Fruit fly (Drosophila melanogaster) whole organism, embryonic: ENCODE data around the gene CG5850.
A peak's percentile ranks its signal among the peaks of the same experiment; 100 is the strongest.

Experiments used
- Abd-B ChIP-seq: fragments of 200-800 bp; sonication (Bioruptor generic); optimal IDR thresholded peaks from 2 replicates; lab custom pipeline; 2018; ENCODE audit warnings: missing biosample characterization, mild to moderate bottlenecking, missing genetic modification characterization, moderate library complexity
- Ada2b ChIP-seq: fragments of 200-800 bp; sonication (Bioruptor generic); IDR thresholded peaks from 2 replicates; pipeline ENCODE4 v1.3.6; 2022; ENCODE audit warnings: missing biosample characterization, missing genetic modification characterization
- Atf6 ChIP-seq: fragments of 200-800 bp; sonication (Bioruptor generic); IDR thresholded peaks from 2 replicates; pipeline ENCODE4 v1.3.6; 2022; ENCODE audit warnings: missing biosample characterization, missing genetic modification characterization
- Bteb2 ChIP-seq: fragments of 200-800 bp; sonication (Bioruptor generic); optimal IDR thresholded peaks from 2 replicates; lab custom pipeline; 2016; ENCODE audit warnings: missing biosample characterization, missing genetic modification characterization
- CG12071 ChIP-seq: fragments of 200-800 bp; sonication (Bioruptor generic); optimal IDR thresholded peaks from 3 replicates; lab custom pipeline; 2018; ENCODE audit warnings: missing biosample characterization, mild to moderate bottlenecking, missing genetic modification characterization
- CG12299 ChIP-seq: fragments of 200-800 bp; sonication (Bioruptor generic); optimal IDR thresholded peaks from 2 replicates; lab custom pipeline; 2018; ENCODE audit warnings: missing biosample characterization, mild to moderate bottlenecking, missing genetic modification characterization
- CG13287 ChIP-seq: fragments of 200-800 bp; sonication (Bioruptor generic); IDR thresholded peaks from 2 replicates; pipeline ENCODE4 v1.3.6; 2022; ENCODE audit warnings: missing biosample characterization, missing genetic modification characterization; ENCODE audit not compliant: partially characterized antibody
- CG15011 ChIP-seq: fragments of 200-800 bp; sonication (Bioruptor generic); optimal IDR thresholded peaks from 3 replicates; lab custom pipeline; 2018; ENCODE audit warnings: missing biosample characterization, mild to moderate bottlenecking, missing genetic modification characterization
- CG1603 ChIP-seq: fragments of 200-800 bp; sonication (Bioruptor generic); optimal IDR thresholded peaks from 2 replicates; lab custom pipeline; 2019; ENCODE audit warnings: missing biosample characterization, mild to moderate bottlenecking, missing genetic modification characterization, moderate library complexity
- CG2202 ChIP-seq: fragments of 200-800 bp; sonication (Bioruptor generic); optimal IDR thresholded peaks from 2 replicates; lab custom pipeline; 2018; ENCODE audit warnings: missing biosample characterization, mild to moderate bottlenecking, missing genetic modification characterization
- CG32767 ChIP-seq: fragments of 200-800 bp; sonication (Bioruptor generic); IDR thresholded peaks from 2 replicates; pipeline ENCODE4 v1.3.6; 2022; ENCODE audit warnings: missing biosample characterization, missing genetic modification characterization
- CG3995 ChIP-seq: fragments of 200-800 bp; sonication (Bioruptor generic); optimal IDR thresholded peaks from 3 replicates; lab custom pipeline; 2016; ENCODE audit warnings: missing biosample characterization, missing genetic modification characterization
- CG5245 ChIP-seq: fragments of 200-800 bp; sonication (Bioruptor generic); optimal IDR thresholded peaks from 3 replicates; lab custom pipeline; 2016; ENCODE audit warnings: missing biosample characterization, missing genetic modification characterization
- CG6654 ChIP-seq: fragments of 200-800 bp; sonication (Bioruptor generic); optimal IDR thresholded peaks from 2 replicates; lab custom pipeline; 2017; ENCODE audit warnings: missing biosample characterization, mild to moderate bottlenecking, missing genetic modification characterization
- Dll ChIP-seq: fragments of 200-800 bp; sonication (Bioruptor generic); IDR thresholded peaks from 4 replicates; pipeline ENCODE4 v1.3.6; 2022; ENCODE audit warnings: missing biosample characterization, missing genetic modification characterization; ENCODE audit not compliant: partially characterized antibody
- Doc3 ChIP-seq: fragments of 200-800 bp; sonication (Bioruptor generic); IDR thresholded peaks from 3 replicates; pipeline ENCODE4 v1.3.6; 2022; ENCODE audit warnings: missing biosample characterization, missing genetic modification characterization; ENCODE audit not compliant: partially characterized antibody
- E2f2 ChIP-seq: fragments of 200-800 bp; sonication (Bioruptor generic); IDR thresholded peaks from 2 replicates; pipeline ENCODE4 v1.3.6; 2022; ENCODE audit warnings: missing biosample characterization, missing genetic modification characterization
- Fer2 ChIP-seq: fragments of 200-800 bp; sonication (Bioruptor generic); optimal IDR thresholded peaks from 2 replicates; lab custom pipeline; 2018; ENCODE audit warnings: missing biosample characterization, mild to moderate bottlenecking, missing genetic modification characterization, moderate library complexity
- Hand ChIP-seq: fragments of 200-800 bp; sonication (Bioruptor generic); optimal IDR thresholded peaks from 2 replicates; lab custom pipeline; 2017; ENCODE audit warnings: mild to moderate bottlenecking, missing biosample characterization, missing genetic modification reagents, missing genetic modification characterization
- HmgD ChIP-seq: fragments of 200-800 bp; sonication (Bioruptor generic); optimal IDR thresholded peaks from 3 replicates; lab custom pipeline; 2016; ENCODE audit warnings: missing biosample characterization, missing genetic modification characterization
- Hr51 ChIP-seq, 2 experiments: fragments of 200-800 bp; sonication (Bioruptor generic); optimal IDR thresholded peaks; 2 replicates in 1 of 2; 3 replicates in 1 of 2; lab custom pipeline; 2016 to 2018; ENCODE audit warnings: missing biosample characterization in 2 of 2, missing genetic modification characterization in 2 of 2, mild to moderate bottlenecking in 1 of 2, moderate library complexity in 1 of 2
- MBD-R2 ChIP-seq: fragments of 200-800 bp; sonication (Bioruptor generic); IDR thresholded peaks from 2 replicates; pipeline ENCODE4 v1.3.6; 2022; ENCODE audit warnings: missing biosample characterization, missing genetic modification characterization
- NK7.1 ChIP-seq: fragments of 200-800 bp; sonication (Bioruptor generic); optimal IDR thresholded peaks from 3 replicates; lab custom pipeline; 2016; ENCODE audit warnings: missing biosample characterization, missing genetic modification characterization
- Pdp1 ChIP-seq, 2 experiments: fragments of 200-800 bp; sonication (Bioruptor generic); optimal IDR thresholded peaks; 3 replicates each; lab custom pipeline; 2016; ENCODE audit warnings: missing biosample characterization in 2 of 2, missing genetic modification characterization in 2 of 2, mild to moderate bottlenecking in 1 of 2, moderate library complexity in 1 of 2
- Ravus ChIP-seq: fragments of 200-800 bp; sonication (Bioruptor generic); IDR thresholded peaks from 2 replicates; pipeline ENCODE4 v1.3.6; 2022; ENCODE audit warnings: missing biosample characterization, missing genetic modification characterization
- Scr ChIP-seq: fragments of 200-800 bp; sonication (Bioruptor generic); IDR thresholded peaks from 2 replicates; pipeline ENCODE4 v1.3.6; 2022; ENCODE audit warnings: missing biosample characterization, missing genetic modification characterization; ENCODE audit not compliant: partially characterized antibody
- Sry-β ChIP-seq: fragments of 200-800 bp; sonication (Bioruptor generic); optimal IDR thresholded peaks from 2 replicates; lab custom pipeline; 2018; ENCODE audit warnings: missing biosample characterization, mild to moderate bottlenecking, missing genetic modification characterization, moderate library complexity
- Stat92E ChIP-seq, 3 experiments: fragments of >200 bp in 2 of 3; fragments of 200-800 bp in 1 of 3; sonication (Bioruptor generic) in 1 of 3; optimal IDR thresholded peaks; 2 replicates each; lab custom pipeline; 2017 to 2019; ENCODE audit warnings: missing biosample characterization in 3 of 3, missing genetic modification characterization in 3 of 3, mild to moderate bottlenecking in 1 of 3, moderate library complexity in 1 of 3
- chm ChIP-seq: fragments of 200-800 bp; sonication (Bioruptor generic); IDR thresholded peaks from 2 replicates; pipeline ENCODE4 v1.3.6; 2022; ENCODE audit warnings: missing biosample characterization, missing genetic modification characterization
- crc ChIP-seq: fragments of 200-800 bp; sonication (Bioruptor generic); optimal IDR thresholded peaks from 2 replicates; lab custom pipeline; 2016; ENCODE audit warnings: missing biosample characterization, missing genetic modification characterization
- da ChIP-seq: fragments of 200-800 bp; sonication (Bioruptor generic); optimal IDR thresholded peaks from 2 replicates; lab custom pipeline; 2016; ENCODE audit warnings: missing biosample characterization, missing genetic modification characterization
- disco-r ChIP-seq: fragments of 200-800 bp; sonication (Bioruptor generic); optimal IDR thresholded peaks from 2 replicates; lab custom pipeline; 2016; ENCODE audit warnings: missing biosample characterization, missing genetic modification characterization
- eve ChIP-seq, 2 experiments: fragments of >200 bp; optimal IDR thresholded peaks; 2 replicates each; lab custom pipeline; 2017; ENCODE audit warnings: missing biosample characterization in 2 of 2, missing genetic modification characterization in 2 of 2
- ftz-f1 ChIP-seq: fragments of 200-800 bp; sonication (Bioruptor generic); optimal IDR thresholded peaks from 2 replicates; lab custom pipeline; 2016; ENCODE audit warnings: missing biosample characterization, missing genetic modification characterization
- jumu ChIP-seq: fragments of 200-800 bp; sonication (Bioruptor generic); optimal IDR thresholded peaks from 3 replicates; lab custom pipeline; 2016; ENCODE audit warnings: missing biosample characterization, missing genetic modification characterization
- ken ChIP-seq: fragments of 200-800 bp; sonication (Bioruptor generic); IDR thresholded peaks from 3 replicates; pipeline ENCODE4 v1.3.6; 2022; ENCODE audit warnings: missing biosample characterization, missing genetic modification characterization
- maf-S ChIP-seq: fragments of 200-800 bp; sonication (Bioruptor generic); optimal IDR thresholded peaks from 2 replicates; lab custom pipeline; 2016; ENCODE audit warnings: missing biosample characterization, missing genetic modification characterization
- nerfin-1 ChIP-seq: fragments of 200-800 bp; sonication (Bioruptor generic); optimal IDR thresholded peaks from 3 replicates; lab custom pipeline; 2019; ENCODE audit warnings: missing biosample characterization, mild to moderate bottlenecking, missing genetic modification characterization, moderate library complexity
- peb ChIP-seq: fragments of 200-800 bp; sonication (Bioruptor generic); IDR thresholded peaks from 2 replicates; pipeline ENCODE4 v1.3.6; 2022; ENCODE audit warnings: missing biosample characterization, missing genetic modification characterization
- repo ChIP-seq: fragments of 200-800 bp; sonication (Bioruptor generic); optimal IDR thresholded peaks from 2 replicates; lab custom pipeline; 2016; ENCODE audit warnings: missing biosample characterization, missing genetic modification characterization
- sd ChIP-seq: fragments of 200-800 bp; sonication (Bioruptor generic); optimal IDR thresholded peaks from 3 replicates; lab custom pipeline; 2018; ENCODE audit warnings: missing biosample characterization, mild to moderate bottlenecking, missing genetic modification characterization, moderate library complexity
- sens ChIP-seq: fragments of 200-800 bp; sonication (Bioruptor generic); peaks from one replicate; lab custom pipeline; 2016; ENCODE audit warnings: missing biosample characterization, missing genetic modification characterization
- sima ChIP-seq: fragments of 200-800 bp; sonication (Bioruptor generic); optimal IDR thresholded peaks from 2 replicates; lab custom pipeline; 2016; ENCODE audit warnings: missing biosample characterization, missing genetic modification characterization
- tio ChIP-seq: fragments of 200-800 bp; sonication (Bioruptor generic); optimal IDR thresholded peaks from 2 replicates; lab custom pipeline; 2017; ENCODE audit warnings: missing biosample characterization, missing genetic modification characterization, inconsistent platforms
- unpg ChIP-seq: fragments of 200-800 bp; sonication (Bioruptor generic); optimal IDR thresholded peaks from 3 replicates; lab custom pipeline; 2018; ENCODE audit warnings: missing biosample characterization, mild to moderate bottlenecking, missing genetic modification characterization, moderate library complexity
- wek ChIP-seq: fragments of 200-800 bp; sonication (Bioruptor generic); optimal IDR thresholded peaks from 3 replicates; lab custom pipeline; 2018; ENCODE audit warnings: missing biosample characterization, mild to moderate bottlenecking, missing genetic modification characterization, moderate library complexity
- wor ChIP-seq: fragments of 200-800 bp; sonication (Bioruptor generic); IDR thresholded peaks from 2 replicates; pipeline ENCODE4 v1.3.6; 2022; ENCODE audit warnings: missing biosample characterization, missing genetic modification characterization
- zf30C ChIP-seq: fragments of 200-800 bp; sonication (Bioruptor generic); optimal IDR thresholded peaks from 3 replicates; lab custom pipeline; 2018; ENCODE audit warnings: missing biosample characterization, mild to moderate bottlenecking, missing genetic modification characterization

Gene CG5850

dm6 chr2L:10009800-10010658, 46.3 kb upstream of the CG5850 start (continued):
- peak; percentile 44 for TF ChIP-seq Sry-β (GFP tag; lab: Kevin White, UChicago)
- peak; percentile 92 for TF ChIP-seq Ravus (GFP tag; lab: Robert Waterston, UW)
- TF ChIP-seq E2f2 (GFP tag; lab: Robert Waterston, UW) = peak; percentile 77
- TF ChIP-seq ken = peak; percentile 98
- TF ChIP-seq Bteb2 = peak; percentile 95
- TF ChIP-seq CG3995 (GFP tag; lab: Kevin White, UChicago) = peak; percentile 84
- TF ChIP-seq Ada2b (GFP tag; lab: Robert Waterston, UW) = peak; percentile 98
- peak; percentile 94 for TF ChIP-seq CG12299 (tag; lab: Kevin White, UChicago)
- peak; percentile 94 for TF ChIP-seq Fer2 (tag; lab: Kevin White, UChicago)
- TF ChIP-seq sd (tag; lab: Kevin White, UChicago) = no peak
- TF ChIP-seq CG12071 (GFP tag; lab: Kevin White, UChicago) = peak; percentile 97
- peak; percentile 96 to 98 for TF ChIP-seq Pdp1 (GFP tag; optimal IDR thresholded peaks at IDR 0.05; lab: Kevin White, UChicago)
- peak; percentile 97 for TF ChIP-seq maf-S (GFP tag; lab: Kevin White, UChicago)
- no peak for TF ChIP-seq Dll (GFP tag; lab: Robert Waterston, UW)
- TF ChIP-seq Atf6 (GFP tag; lab: Robert Waterston, UW) = peak; percentile 97
- peak; percentile 98 for TF ChIP-seq chm (GFP tag; lab: Robert Waterston, UW)
- TF ChIP-seq HmgD (GFP tag; lab: Kevin White, UChicago) = peak; percentile 98
- TF ChIP-seq Scr (GFP tag; lab: Robert Waterston, UW) = no peak
- no peak for TF ChIP-seq zf30C
- peak; percentile 98 for TF ChIP-seq CG1603
- TF ChIP-seq jumu = peak; percentile 98
- TF ChIP-seq CG15011 (GFP tag; lab: Kevin White, UChicago) = peak; percentile 92
- TF ChIP-seq repo (GFP tag; lab: Kevin White, UChicago) = peak; percentile 97
- TF ChIP-seq Abd-B (GFP tag; lab: Kevin White, UChicago) = peak; percentile 95
- TF ChIP-seq MBD-R2 = peak; percentile 98
- peak; percentile 99 for TF ChIP-seq sens
- peak; percentile 92 for TF ChIP-seq tio (GFP tag; lab: Kevin White, UChicago)
- peak; percentile 96 to 97 for TF ChIP-seq Hr51 (GFP tag; optimal IDR thresholded peaks at IDR 0.05; lab: Kevin White, UChicago)
- TF ChIP-seq Stat92E (GFP tag; optimal IDR thresholded peaks at IDR 0.05; lab: Kevin White, UChicago) = peak in 1 of 3 experiments; percentile 83
- TF ChIP-seq CG6654 = peak; percentile 88
- TF ChIP-seq CG32767 (GFP tag; lab: Robert Waterston, UW) = peak; percentile 94
- TF ChIP-seq ftz-f1 (GFP tag; lab: Kevin White, UChicago) = no peak
- peak; percentile 95 for TF ChIP-seq NK7.1 (GFP tag; lab: Kevin White, UChicago)
- peak; percentile 98 for TF ChIP-seq unpg (GFP tag; lab: Kevin White, UChicago)
- peak; percentile 27; the same call in 1 of the 2 replicates for TF ChIP-seq CG13287 (GFP tag; lab: Robert Waterston, UW)
- TF ChIP-seq wor (GFP tag; lab: Robert Waterston, UW) = peak; percentile 88
- TF ChIP-seq Doc3 (GFP tag; lab: Robert Waterston, UW) = no peak
- TF ChIP-seq wek (GFP tag; lab: Kevin White, UChicago) = peak; percentile 89
- TF ChIP-seq da (GFP tag; lab: Kevin White, UChicago) = peak; percentile 96
- peak; percentile 98 for TF ChIP-seq crc (GFP tag; lab: Kevin White, UChicago)
- TF ChIP-seq sima = peak; percentile 89
- TF ChIP-seq peb (GFP tag; lab: Robert Waterston, UW) = peak; percentile 93
- TF ChIP-seq Hand = peak; percentile 92
- TF ChIP-seq nerfin-1 (tag; lab: Kevin White, UChicago) = peak; percentile 88
- peak; percentile 94 for TF ChIP-seq disco-r (GFP tag; lab: Kevin White, UChicago)
- TF ChIP-seq eve (GFP tag; optimal IDR thresholded peaks at IDR 0.05; lab: Kevin White, UChicago) = peak in 1 of 2 experiments; percentile 96
- TF ChIP-seq CG5245 (GFP tag; lab: Kevin White, UChicago) = peak; percentile 95
- peak; percentile 94 for TF ChIP-seq CG2202
